Fruit fly (Drosophila melanogaster) whole organism, embryonic: Measurements from ENCODE around the gene CG1628.
A peak's percentile ranks its signal among the peaks of the same experiment; 100 is the strongest.

Experiments
- Abd-B ChIP-seq: fragments of 200-800 bp; sonication (Bioruptor generic); optimal IDR thresholded peaks from 2 replicates; lab custom pipeline; 2018; ENCODE audit warnings: missing biosample characterization, mild to moderate bottlenecking, missing genetic modification characterization, moderate library complexity
- Adf1 ChIP-seq: fragments of 200-800 bp; sonication (Bioruptor generic); IDR thresholded peaks from 2 replicates; pipeline ENCODE4 v1.3.6; 2022; ENCODE audit warnings: missing biosample characterization, missing genetic modification characterization
- Atf-2 ChIP-seq: fragments of 200-800 bp; sonication (Bioruptor generic); optimal IDR thresholded peaks from 2 replicates; lab custom pipeline; 2016; ENCODE audit warnings: missing biosample characterization, missing genetic modification characterization
- BEAF-32 ChIP-seq: fragments of 200-800 bp; sonication (Bioruptor generic); optimal IDR thresholded peaks from 3 replicates; lab custom pipeline; 2017; ENCODE audit warnings: missing biosample characterization, missing genetic modification characterization, mild to moderate bottlenecking, moderate library complexity, missing genetic modification reagents
- CG10431 ChIP-seq: fragments of 200-800 bp; sonication (Bioruptor generic); optimal IDR thresholded peaks from 3 replicates; lab custom pipeline; 2018; ENCODE audit warnings: missing biosample characterization, mild to moderate bottlenecking, missing genetic modification characterization
- CG11093 ChIP-seq: fragments of 200-800 bp; sonication (Bioruptor generic); IDR thresholded peaks from 3 replicates; pipeline ENCODE4 v1.3.6; 2022; ENCODE audit warnings: missing biosample characterization, missing genetic modification characterization
- CG12104 ChIP-seq: fragments of 200-800 bp; sonication (Bioruptor generic); optimal IDR thresholded peaks from 3 replicates; lab custom pipeline; 2016; ENCODE audit warnings: missing biosample characterization, missing genetic modification characterization
- CG14860 ChIP-seq: fragments of 200-800 bp; sonication (Bioruptor generic); IDR thresholded peaks from 3 replicates; pipeline ENCODE4 v1.3.6; 2022; ENCODE audit warnings: missing biosample characterization, missing genetic modification characterization; ENCODE audit not compliant: partially characterized antibody
- CG1603 ChIP-seq: fragments of 200-800 bp; sonication (Bioruptor generic); optimal IDR thresholded peaks from 2 replicates; lab custom pipeline; 2019; ENCODE audit warnings: missing biosample characterization, mild to moderate bottlenecking, missing genetic modification characterization, moderate library complexity
- CG16779 ChIP-seq: fragments of 200-800 bp; sonication (Bioruptor generic); IDR thresholded peaks from 2 replicates; pipeline ENCODE4 v1.3.6; 2022; ENCODE audit warnings: missing biosample characterization, missing genetic modification characterization
- CG16813 ChIP-seq: fragments of 200-800 bp; sonication (Bioruptor generic); IDR thresholded peaks from 3 replicates; pipeline ENCODE4 v1.3.6; 2022; ENCODE audit warnings: missing biosample characterization, missing genetic modification characterization; ENCODE audit not compliant: partially characterized antibody
- CG17328 ChIP-seq: fragments of 200-800 bp; sonication (Bioruptor generic); IDR thresholded peaks from 2 replicates; pipeline ENCODE4 v1.3.6; 2022; ENCODE audit warnings: missing biosample characterization, missing genetic modification characterization
- CG18262 ChIP-seq: fragments of 200-800 bp; optimal IDR thresholded peaks from 3 replicates; lab custom pipeline; 2019; ENCODE audit warnings: missing biosample characterization, mild to moderate bottlenecking, missing genetic modification characterization, moderate library complexity
- CG2116 ChIP-seq: fragments of 200-800 bp; sonication (Bioruptor generic); optimal IDR thresholded peaks from 3 replicates; lab custom pipeline; 2018; ENCODE audit warnings: missing biosample characterization, mild to moderate bottlenecking, missing genetic modification characterization
- CG2129 ChIP-seq: fragments of 200-800 bp; sonication (Bioruptor generic); IDR thresholded peaks from 2 replicates; pipeline ENCODE4 v1.3.6; 2022; ENCODE audit warnings: missing biosample characterization, missing genetic modification characterization; ENCODE audit not compliant: partially characterized antibody
- CG3847 ChIP-seq: fragments of 200-800 bp; sonication (Bioruptor generic); IDR thresholded peaks from 2 replicates; pipeline ENCODE4 v1.3.6; 2022; ENCODE audit warnings: missing biosample characterization, missing genetic modification characterization
- CG6254 ChIP-seq: fragments of 200-800 bp; sonication (Bioruptor generic); optimal IDR thresholded peaks from 3 replicates; lab custom pipeline; 2017; ENCODE audit warnings: mild to moderate bottlenecking, missing biosample characterization, missing genetic modification reagents, missing genetic modification characterization
- CG7745 ChIP-seq: fragments of 200-800 bp; sonication (Bioruptor generic); optimal IDR thresholded peaks from 2 replicates; lab custom pipeline; 2018; ENCODE audit warnings: missing biosample characterization, mild to moderate bottlenecking, missing genetic modification characterization, moderate library complexity
- CG8290 ChIP-seq, 3 experiments: fragments of 200-800 bp; sonication (Bioruptor generic); optimal IDR thresholded peaks; 2 replicates each; lab custom pipeline; 2016 to 2019; ENCODE audit warnings: missing biosample characterization in 3 of 3, missing genetic modification characterization in 3 of 3, mild to moderate bottlenecking in 2 of 3, moderate library complexity in 1 of 3
- CG8478 ChIP-seq: fragments of >200 bp; optimal IDR thresholded peaks from 2 replicates; lab custom pipeline; 2018
- CG9215 ChIP-seq: fragments of 200-800 bp; sonication (Bioruptor generic); IDR thresholded peaks from 2 replicates; pipeline ENCODE4 v1.3.6; 2022; ENCODE audit warnings: missing biosample characterization, missing genetic modification characterization
- CG9797 ChIP-seq: fragments of 200-800 bp; sonication (Bioruptor generic); optimal IDR thresholded peaks from 3 replicates; lab custom pipeline; 2018; ENCODE audit warnings: missing biosample characterization, mild to moderate bottlenecking, missing genetic modification characterization
- Chrac-16 ChIP-seq: fragments of 200-800 bp; sonication (Bioruptor generic); optimal IDR thresholded peaks from 3 replicates; lab custom pipeline; 2016; ENCODE audit warnings: missing biosample characterization, missing genetic modification characterization
- Dfd ChIP-seq, 2 experiments: fragments of >200 bp; optimal IDR thresholded peaks; 2 replicates each; lab custom pipeline; 2017; ENCODE audit warnings: missing biosample characterization in 2 of 2, missing genetic modification characterization in 2 of 2
- Fer2 ChIP-seq: fragments of 200-800 bp; sonication (Bioruptor generic); optimal IDR thresholded peaks from 2 replicates; lab custom pipeline; 2018; ENCODE audit warnings: missing biosample characterization, mild to moderate bottlenecking, missing genetic modification characterization, moderate library complexity
- GATAe ChIP-seq: fragments of 200-800 bp; sonication (Bioruptor generic); conservative IDR thresholded peaks from 2 replicates; pipeline ENCODE4 v1.3.6; 2022; ENCODE audit warnings: missing biosample characterization, missing genetic modification characterization
- Hr78 ChIP-seq, 2 experiments: fragments of 200-800 bp in 1 of 2; fragments of >200 bp in 1 of 2; sonication (Bioruptor generic) in 1 of 2; optimal IDR thresholded peaks; 2 replicates each; lab custom pipeline; 2017 to 2019; ENCODE audit warnings: missing biosample characterization in 2 of 2, missing genetic modification characterization in 2 of 2, mild to moderate bottlenecking in 1 of 2, moderate library complexity in 1 of 2
- Meics ChIP-seq: fragments of 200-800 bp; sonication (Bioruptor generic); optimal IDR thresholded peaks from 2 replicates; lab custom pipeline; 2017; ENCODE audit warnings: missing biosample characterization, mild to moderate bottlenecking, missing genetic modification characterization
- NFAT ChIP-seq: fragments of 200-800 bp; sonication (Bioruptor generic); IDR thresholded peaks from 2 replicates; pipeline ENCODE4 v1.3.6; 2022; ENCODE audit warnings: missing biosample characterization, missing genetic modification characterization
- Sry-β ChIP-seq: fragments of 200-800 bp; sonication (Bioruptor generic); optimal IDR thresholded peaks from 2 replicates; lab custom pipeline; 2018; ENCODE audit warnings: missing biosample characterization, mild to moderate bottlenecking, missing genetic modification characterization, moderate library complexity
- TFAM ChIP-seq: fragments of 200-800 bp; sonication (Bioruptor generic); optimal IDR thresholded peaks from 2 replicates; lab custom pipeline; 2017; ENCODE audit warnings: missing biosample characterization, missing genetic modification characterization, inconsistent platforms
- Trl ChIP-seq, 3 experiments: fragments of >200 bp in 2 of 3; fragments of 200-800 bp in 1 of 3; sonication (Bioruptor generic) in 1 of 3; optimal IDR thresholded peaks; 2 replicates in 1 of 3; 3 replicates in 2 of 3; lab custom pipeline; 2016 to 2017; ENCODE audit warnings: missing biosample characterization in 1 of 3, missing genetic modification characterization in 1 of 3
- amos ChIP-seq: fragments of 200-800 bp; sonication (Bioruptor generic); IDR thresholded peaks from 2 replicates; pipeline ENCODE4 v1.3.6; 2022; ENCODE audit warnings: missing biosample characterization, missing genetic modification characterization; ENCODE audit not compliant: partially characterized antibody
- bowl ChIP-seq: fragments of 200-800 bp; sonication (Bioruptor generic); IDR thresholded peaks from 2 replicates; pipeline ENCODE4 v1.3.6; 2022; ENCODE audit warnings: missing biosample characterization, missing genetic modification characterization
- exex ChIP-seq: fragments of 200-800 bp; sonication (Bioruptor generic); optimal IDR thresholded peaks from 4 replicates; lab custom pipeline; 2018; ENCODE audit warnings: missing biosample characterization, mild to moderate bottlenecking, missing genetic modification characterization, moderate library complexity
- grn ChIP-seq: fragments of 200-800 bp; sonication (Bioruptor generic); optimal IDR thresholded peaks from 3 replicates; lab custom pipeline; 2017; ENCODE audit warnings: missing biosample characterization, missing genetic modification characterization
- gsb ChIP-seq: fragments of 200-800 bp; sonication (Bioruptor generic); IDR thresholded peaks from 2 replicates; pipeline ENCODE4 v1.3.6; 2022; ENCODE audit warnings: missing biosample characterization, missing genetic modification characterization
- h ChIP-seq: fragments of >200 bp; optimal IDR thresholded peaks from 2 replicates; lab custom pipeline; 2017
- hbn ChIP-seq: fragments of 200-800 bp; sonication (Bioruptor generic); IDR thresholded peaks from 2 replicates; pipeline ENCODE4 v1.3.6; 2022; ENCODE audit warnings: missing biosample characterization, missing genetic modification characterization; ENCODE audit not compliant: partially characterized antibody
- jigr1 ChIP-seq: fragments of 200-800 bp; sonication (Bioruptor generic); IDR thresholded peaks from 3 replicates; pipeline ENCODE4 v1.3.6; 2022; ENCODE audit warnings: missing biosample characterization, missing genetic modification characterization
- nerfin-1 ChIP-seq: fragments of 200-800 bp; sonication (Bioruptor generic); optimal IDR thresholded peaks from 3 replicates; lab custom pipeline; 2019; ENCODE audit warnings: missing biosample characterization, mild to moderate bottlenecking, missing genetic modification characterization, moderate library complexity
- pfk ChIP-seq: fragments of 200-800 bp; sonication (Bioruptor generic); optimal IDR thresholded peaks from 2 replicates; lab custom pipeline; 2018; ENCODE audit warnings: missing biosample characterization, mild to moderate bottlenecking, missing genetic modification characterization, moderate library complexity
- trem ChIP-seq: fragments of 200-800 bp; optimal IDR thresholded peaks from 3 replicates; lab custom pipeline; 2019; ENCODE audit warnings: missing biosample characterization, mild to moderate bottlenecking, missing genetic modification characterization, moderate library complexity
- twi ChIP-seq: fragments of 200-800 bp; optimal IDR thresholded peaks from 2 replicates; lab custom pipeline; 2019; ENCODE audit warnings: missing biosample characterization, mild to moderate bottlenecking, missing genetic modification characterization, moderate library complexity
- vnd ChIP-seq: fragments of 200-800 bp; sonication (Bioruptor generic); IDR thresholded peaks from 3 replicates; pipeline ENCODE4 v1.3.6; 2022; ENCODE audit warnings: missing biosample characterization, missing genetic modification characterization; ENCODE audit not compliant: partially characterized antibody
- wdn ChIP-seq: fragments of 200-800 bp; sonication (Bioruptor generic); IDR thresholded peaks from 2 replicates; pipeline ENCODE4 v1.3.6; 2022; ENCODE audit warnings: missing biosample characterization, missing genetic modification characterization
- wor ChIP-seq: fragments of 200-800 bp; sonication (Bioruptor generic); IDR thresholded peaks from 2 replicates; pipeline ENCODE4 v1.3.6; 2022; ENCODE audit warnings: missing biosample characterization, missing genetic modification characterization
- zf30C ChIP-seq: fragments of 200-800 bp; sonication (Bioruptor generic); optimal IDR thresholded peaks from 3 replicates; lab custom pipeline; 2018; ENCODE audit warnings: missing biosample characterization, mild to moderate bottlenecking, missing genetic modification characterization

Gene CG1628

dm6 chrX:10602057-10602764 lies at the start of gene CG1628 (continued):
- peak; percentile 20; the same call in 1 of the 2 replicates for TF ChIP-seq CG3847 (GFP tag; lab: Robert Waterston, UW)
- TF ChIP-seq CG12104 (GFP tag; lab: Kevin White, UChicago) = no peak
- no peak for TF ChIP-seq CG8478 (lab: Kevin White, UChicago)
- TF ChIP-seq CG6254 (GFP tag; lab: Kevin White, UChicago) = peak; percentile 38
- TF ChIP-seq Abd-B = no peak
- no peak for TF ChIP-seq NFAT (GFP tag; lab: Robert Waterston, UW)
- TF ChIP-seq CG18262 (tag; lab: Kevin White, UChicago) = no peak
- no peak for TF ChIP-seq TFAM (GFP tag; lab: Kevin White, UChicago)
- no peak for TF ChIP-seq CG2129 (GFP tag; lab: Robert Waterston, UW)
- TF ChIP-seq Fer2 = no peak
- no peak for TF ChIP-seq CG9215 (GFP tag; lab: Robert Waterston, UW)
- TF ChIP-seq CG1603 (tag; lab: Kevin White, UChicago) = no peak
- no peak for TF ChIP-seq CG16779 (GFP tag; lab: Robert Waterston, UW)
- TF ChIP-seq CG10431 (GFP tag; lab: Kevin White, UChicago) = no peak
- no peak for TF ChIP-seq Dfd (GFP tag; optimal IDR thresholded peaks at IDR 0.05; lab: Kevin White, UChicago)
- TF ChIP-seq pfk (GFP tag; lab: Kevin White, UChicago) = no peak
- TF ChIP-seq CG11093 (GFP tag; lab: Robert Waterston, UW) = no peak
- TF ChIP-seq jigr1 = no peak
- TF ChIP-seq CG7745 (tag; lab: Kevin White, UChicago) = no peak
- no peak for TF ChIP-seq nerfin-1 (tag; lab: Kevin White, UChicago)
- no peak for TF ChIP-seq bowl (GFP tag; lab: Robert Waterston, UW)
- TF ChIP-seq CG16813 (GFP tag; lab: Robert Waterston, UW) = peak; percentile 67
- peak; percentile 32; the same call in 1 of the 2 replicates for TF ChIP-seq wdn (GFP tag; lab: Robert Waterston, UW)
- no peak for TF ChIP-seq h (lab: Kevin White, UChicago)
- peak; percentile 72 for TF ChIP-seq GATAe (GFP tag; lab: Robert Waterston, UW)
- no peak for TF ChIP-seq gsb (GFP tag; lab: Robert Waterston, UW)
- TF ChIP-seq exex (tag; lab: Kevin White, UChicago) = no peak
- peak; percentile 41 for TF ChIP-seq Meics (GFP tag; lab: Kevin White, UChicago)
- peak; percentile 27; the same call in 1 of the 2 replicates for TF ChIP-seq amos (GFP tag; lab: Robert Waterston, UW)
- peak; percentile 90 for TF ChIP-seq grn (GFP tag; lab: Kevin White, UChicago)
- TF ChIP-seq CG8290 (GFP tag; optimal IDR thresholded peaks at IDR 0.05; lab: Kevin White, UChicago) = peak; percentile 82
- peak; percentile 64 to 85 for TF ChIP-seq CG8290 (tag; optimal IDR thresholded peaks at IDR 0.05; lab: Kevin White, UChicago)
- TF ChIP-seq twi = no peak
- no peak for TF ChIP-seq Atf-2 (GFP tag; lab: Kevin White, UChicago)
- no peak for TF ChIP-seq trem (tag; lab: Kevin White, UChicago)
- TF ChIP-seq wor (GFP tag; lab: Robert Waterston, UW) = no peak
- TF ChIP-seq Sry-β = no peak
- no peak for TF ChIP-seq CG2116 (GFP tag; lab: Kevin White, UChicago)
- no peak for TF ChIP-seq zf30C (GFP tag; lab: Kevin White, UChicago)
- no peak for TF ChIP-seq Trl (optimal IDR thresholded peaks at IDR 0.05; lab: Kevin White, UChicago)
- TF ChIP-seq Trl (GFP tag; optimal IDR thresholded peaks at IDR 0.05; lab: Kevin White, UChicago) = no peak
- TF ChIP-seq Chrac-16 = no peak
- TF ChIP-seq BEAF-32 (GFP tag; lab: Kevin White, UChicago) = peak; percentile 62
- TF ChIP-seq Hr78 (GFP tag; optimal IDR thresholded peaks at IDR 0.05; lab: Kevin White, UChicago) = no peak
- 0 out of 3 replicates have a peak, but pooled peaks have one; percentile 15 for TF ChIP-seq CG14860
- TF ChIP-seq hbn (GFP tag; lab: Robert Waterston, UW) = no peak
- TF ChIP-seq CG17328 (GFP tag; lab: Robert Waterston, UW) = 0 out of 2 replicates have a peak, but pooled peaks have one; percentile 29
- TF ChIP-seq CG9797 (GFP tag; lab: Kevin White, UChicago) = no peak
- TF ChIP-seq vnd = 0 out of 3 replicates have a peak, but pooled peaks have one; percentile 47
- peak; percentile 99 for TF ChIP-seq Adf1 (GFP tag; lab: Robert Waterston, UW)
